Worm (Caenorhabditis elegans): ENCODE measurements around the gene fbxa-65.

- no peak for TF ChIP-seq nhr-76 (tag; optimal IDR thresholded peaks at IDR 0.05)
- TF ChIP-seq ces-1 (GFP tag; optimal IDR thresholded peaks at IDR 0.05): no peak
- TF ChIP-seq Y75B8A.6 (GFP tag; IDR thresholded peaks at IDR 0.05): no peak
- no peak for TF ChIP-seq lin-39 (tag; optimal IDR thresholded peaks at IDR 0.05)
- no peak for TF ChIP-seq dve-1 (tag; optimal IDR thresholded peaks at IDR 0.05; ENCODE audit: insufficient read depth)
- no peak for TF ChIP-seq ama-1 (optimal IDR thresholded peaks at IDR 0.05)
- TF ChIP-seq spr-3 (GFP tag; optimal IDR thresholded peaks at IDR 0.05): no peak
- TF ChIP-seq pha-4 (GFP tag; IDR thresholded peaks at IDR 0.05): no peak
- no peak for TF ChIP-seq pha-4 (tag; optimal IDR thresholded peaks at IDR 0.05)
- no peak for TF ChIP-seq mdl-1 (tag; optimal IDR thresholded peaks at IDR 0.05)
These were observed 12.9 kb downstream of the fbxa-65 start, which contains the start of gene C17B7.5 for ce11 chrV:3333334-3333733.
